Worm (Caenorhabditis elegans) whole organism, L4/young adult: ENCODE measurements around the gene tbc-10.

Experiments used
- W03F9.2 ChIP-seq: fragments of 150-350 bp; optimal IDR thresholded peaks from 2 replicates; lab custom pipeline; 2014; ENCODE audit warnings: missing biosample characterization, missing genetic modification characterization
- dao-5 ChIP-seq: sonication (generic microtip); optimal IDR thresholded peaks from 2 replicates; lab custom pipeline; 2016; ENCODE audit warnings: missing genotype, missing genetic modification characterization, moderate library complexity, missing compliant biosample characterization
- him-1 ChIP-seq: sonication (generic microtip); optimal IDR thresholded peaks from 2 replicates; lab custom pipeline; 2016; ENCODE audit warnings: missing genotype, missing genetic modification reagents, missing genetic modification characterization, missing compliant biosample characterization

DNA sequence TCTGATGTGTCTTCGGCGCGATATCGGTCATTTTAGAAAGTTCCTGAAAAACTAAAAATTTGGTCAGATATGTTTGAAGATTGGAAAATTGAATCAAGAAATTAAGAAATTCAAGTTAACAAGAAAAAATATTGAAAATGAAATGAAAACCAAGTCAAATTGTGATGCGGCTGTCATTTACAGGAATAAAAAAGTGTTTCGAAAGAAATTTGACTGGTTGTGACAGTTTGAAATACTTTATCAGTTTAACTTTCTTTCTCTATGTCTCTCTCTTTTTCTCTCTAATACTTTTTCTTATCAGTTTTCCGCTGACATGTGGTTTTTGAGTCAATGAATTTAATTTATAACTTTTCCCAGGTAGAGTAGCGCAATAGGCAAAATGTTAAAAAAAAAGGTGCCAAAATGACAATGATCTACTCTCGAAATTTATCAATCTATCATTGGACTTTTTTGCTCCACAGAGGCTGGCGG, 47.0 kb upstream of the tbc-10 start, which contains the start of gene fbxa-55:
- TF ChIP-seq him-1 (tag; lab: Kevin White, UChicago) (no peak), dao-5 (no peak), W03F9.2 (tag; lab: Kevin White, UChicago) (no peak)
